Worm (Caenorhabditis elegans) whole organism, early embryonic: ENCODE measurements around the gene cTel54X.2.
A peak's percentile ranks its signal among the peaks of the same experiment; 100 is the strongest.

Experiments used
- B0310.2 ChIP-seq: sonication (generic microtip); optimal IDR thresholded peaks from 2 replicates; lab custom pipeline; 2016; ENCODE audit warnings: mild to moderate bottlenecking, missing genetic modification characterization, missing compliant biosample characterization
- F13C5.2 ChIP-seq: sonication (generic microtip); optimal IDR thresholded peaks from 2 replicates; lab custom pipeline; 2017; ENCODE audit warnings: mild to moderate bottlenecking, missing genetic modification characterization, inconsistent platforms, missing compliant biosample characterization
- aly-1 ChIP-seq: sonication (generic microtip); optimal IDR thresholded peaks from 2 replicates; lab custom pipeline; 2016; ENCODE audit warnings: missing genetic modification characterization, missing compliant biosample characterization
- ama-1 ChIP-seq: fragments of 150-350 bp; optimal IDR thresholded peaks from 2 replicates; lab custom pipeline; 2014
- ceh-13 ChIP-seq: fragments of 200-800 bp; sonication (Bioruptor generic); optimal IDR thresholded peaks from 2 replicates; lab custom pipeline; 2018; ENCODE audit warnings: mild to moderate bottlenecking, missing genetic modification characterization, missing compliant biosample characterization
- ceh-36 ChIP-seq: sonication (generic microtip); optimal IDR thresholded peaks from 2 replicates; lab custom pipeline; 2016; ENCODE audit warnings: missing genetic modification characterization, inconsistent platforms, missing compliant biosample characterization
- ets-7 ChIP-seq: sonication (generic microtip); optimal IDR thresholded peaks from 2 replicates; lab custom pipeline; 2016; ENCODE audit warnings: missing genotype, missing genetic modification characterization, missing compliant biosample characterization
- flt-1 ChIP-seq: fragments of 200-800 bp; sonication (Bioruptor generic); IDR thresholded peaks from 2 replicates; pipeline ENCODE4 v1.3.6; 2022; ENCODE audit warnings: missing genetic modification characterization, missing compliant biosample characterization
- hmbx-1 ChIP-seq: sonication (generic microtip); optimal IDR thresholded peaks from 2 replicates; lab custom pipeline; 2016; ENCODE audit warnings: mild to moderate bottlenecking, missing genetic modification characterization, missing compliant biosample characterization
- hmg-4 ChIP-seq: fragments of 200-800 bp; sonication (Bioruptor generic); optimal IDR thresholded peaks from 2 replicates; lab custom pipeline; 2018; ENCODE audit warnings: mild to moderate bottlenecking, missing genetic modification characterization, missing compliant biosample characterization
- hnd-1 ChIP-seq: sonication (generic microtip); optimal IDR thresholded peaks from 2 replicates; lab custom pipeline; 2016; ENCODE audit warnings: missing genetic modification characterization, missing compliant biosample characterization
- pes-1 ChIP-seq: fragments of 200-800 bp; sonication (Bioruptor generic); IDR thresholded peaks from 2 replicates; pipeline ENCODE4 v1.3.6; 2022; ENCODE audit warnings: missing genetic modification reagents, missing genetic modification characterization, missing compliant biosample characterization
- scrt-1 ChIP-seq: fragments of 200-800 bp; sonication (Bioruptor generic); IDR thresholded peaks from 2 replicates; pipeline ENCODE4 v1.3.6; 2022; ENCODE audit warnings: missing genetic modification characterization, missing compliant biosample characterization
- sea-1 ChIP-seq: fragments of 200-800 bp; sonication (Bioruptor generic); conservative IDR thresholded peaks from 2 replicates; pipeline ENCODE4 v1.3.6; 2022; ENCODE audit warnings: missing genetic modification characterization, missing compliant biosample characterization
- tbx-11 ChIP-seq: fragments of 200-800 bp; sonication (Bioruptor generic); IDR thresholded peaks from 2 replicates; pipeline ENCODE4 v1.3.6; 2022; ENCODE audit warnings: missing genetic modification characterization, missing compliant biosample characterization
- tbx-37 ChIP-seq: fragments of 200-800 bp; sonication (Bioruptor generic); conservative IDR thresholded peaks from 2 replicates; pipeline ENCODE4 v1.3.6; 2022; ENCODE audit warnings: missing genetic modification reagents, missing genetic modification characterization, missing compliant biosample characterization
- tra-4 ChIP-seq: sonication (generic microtip); optimal IDR thresholded peaks from 2 replicates; lab custom pipeline; 2017; ENCODE audit warnings: missing genetic modification characterization, missing compliant biosample characterization

The cTel54X.2 gene

ce11 chrIII:30399-30798 is 27.3 kb downstream of the cTel54X.2 start:
- no peak for TF ChIP-seq tbx-11
- TF ChIP-seq ceh-13 (GFP tag; lab: Kevin White, UChicago), result no peak
- TF ChIP-seq hmg-4 (GFP tag; lab: Kevin White, UChicago), result no peak

ce11 chrIII:31600-31999 is 28.5 kb downstream of the cTel54X.2 start:
- TF ChIP-seq hmbx-1 (tag; lab: Kevin White, UChicago), result no peak

- TF ChIP-seq ama-1 (lab: Kevin White, UChicago), result no peak
- TF ChIP-seq tbx-37 (GFP tag; lab: Robert Waterston, UW), result no peak
- no peak for TF ChIP-seq sea-1 (GFP tag; lab: Robert Waterston, UW)
- no peak for TF ChIP-seq tbx-11
- no peak for TF ChIP-seq flt-1 (GFP tag; lab: Robert Waterston, UW)
- TF ChIP-seq hmbx-1 (tag; lab: Kevin White, UChicago), result no peak
- no peak for TF ChIP-seq aly-1 (tag; lab: Kevin White, UChicago)
- TF ChIP-seq F13C5.2 (tag; lab: Kevin White, UChicago), result no peak
These were observed 30.2 kb downstream of the cTel54X.2 start for ce11 chrIII:33257-33656.

- no peak for TF ChIP-seq hmg-4 (GFP tag; lab: Kevin White, UChicago)
- no peak for TF ChIP-seq B0310.2 (tag; lab: Kevin White, UChicago)
- TF ChIP-seq flt-1 (GFP tag; lab: Robert Waterston, UW), result no peak
- TF ChIP-seq F13C5.2 (tag; lab: Kevin White, UChicago), result no peak
- no peak for TF ChIP-seq sea-1 (GFP tag; lab: Robert Waterston, UW)
- no peak for TF ChIP-seq hnd-1 (tag; lab: Kevin White, UChicago)
- no peak for TF ChIP-seq scrt-1 (GFP tag; lab: Robert Waterston, UW)
- no peak for TF ChIP-seq tra-4
- TF ChIP-seq aly-1 (tag; lab: Kevin White, UChicago), result no peak
- no peak for TF ChIP-seq hmbx-1 (tag; lab: Kevin White, UChicago)
These were observed 35.0 kb downstream of the cTel54X.2 start, which contains the start of gene clp-10 for ce11 chrIII:38117-38516. Gene clp-10 (minus strand): TSS chrIII:38217.

- TF ChIP-seq flt-1 (GFP tag; lab: Robert Waterston, UW) (no peak), hnd-1 (tag; lab: Kevin White, UChicago) (no peak), ceh-36 (tag; lab: Kevin White, UChicago) (no peak), ama-1 (lab: Kevin White, UChicago) (no peak), hmbx-1 (tag; lab: Kevin White, UChicago) (no peak), aly-1 (tag; lab: Kevin White, UChicago) (no peak), tra-4 (no peak), ets-7 (tag; lab: Kevin White, UChicago) (no peak), pes-1 (GFP tag; lab: Robert Waterston, UW) (no peak), sea-1 (GFP tag; lab: Robert Waterston, UW) (no peak), B0310.2 (tag; lab: Kevin White, UChicago) (no peak), hmg-4 (GFP tag; lab: Kevin White, UChicago) (no peak), tbx-37 (GFP tag; lab: Robert Waterston, UW) (no peak), scrt-1 (GFP tag; lab: Robert Waterston, UW) (no peak), tbx-11 (no peak), F13C5.2 (tag; lab: Kevin White, UChicago) (no peak), ceh-13 (GFP tag; lab: Kevin White, UChicago) (no peak)
These were observed 36.4 kb downstream of the cTel54X.2 start for ce11 chrIII:39516-39915.

- no peak for TF ChIP-seq B0310.2 (tag; lab: Kevin White, UChicago)
- no peak for TF ChIP-seq tra-4
- TF ChIP-seq tbx-37 (GFP tag; lab: Robert Waterston, UW), result no peak
- no peak for TF ChIP-seq ceh-13 (GFP tag; lab: Kevin White, UChicago)
- no peak for TF ChIP-seq hmg-4 (GFP tag; lab: Kevin White, UChicago)
- no peak for TF ChIP-seq ama-1 (lab: Kevin White, UChicago)
- TF ChIP-seq scrt-1 (GFP tag; lab: Robert Waterston, UW), result no peak
- no peak for TF ChIP-seq F13C5.2 (tag; lab: Kevin White, UChicago)
- no peak for TF ChIP-seq ceh-36 (tag; lab: Kevin White, UChicago)
- TF ChIP-seq pes-1 (GFP tag; lab: Robert Waterston, UW), result no peak
- TF ChIP-seq hnd-1 (tag; lab: Kevin White, UChicago), result no peak
These were observed 37.6 kb downstream of the cTel54X.2 start, which contains the start of gene col-88 for ce11 chrIII:40580-41113. Gene col-88 (plus strand): TSS chrIII:41063.

ce11 chrIII:41484-41883 is 38.4 kb downstream of the cTel54X.2 start:
- TF ChIP-seq hmg-4 (GFP tag; lab: Kevin White, UChicago) (peak; percentile 4), ets-7 (tag; lab: Kevin White, UChicago) (no peak), tbx-11 (no peak)

- TF ChIP-seq ceh-36 (tag; lab: Kevin White, UChicago) (no peak), ceh-13 (GFP tag; lab: Kevin White, UChicago) (no peak), hmg-4 (GFP tag; lab: Kevin White, UChicago) (no peak), aly-1 (tag; lab: Kevin White, UChicago) (no peak), F13C5.2 (tag; lab: Kevin White, UChicago) (no peak), ama-1 (lab: Kevin White, UChicago) (no peak), sea-1 (GFP tag; lab: Robert Waterston, UW) (no peak), tra-4 (no peak), B0310.2 (tag; lab: Kevin White, UChicago) (no peak), ets-7 (tag; lab: Kevin White, UChicago) (no peak), hmbx-1 (tag; lab: Kevin White, UChicago) (no peak), pes-1 (GFP tag; lab: Robert Waterston, UW) (no peak), scrt-1 (GFP tag; lab: Robert Waterston, UW) (no peak), tbx-37 (GFP tag; lab: Robert Waterston, UW) (no peak), flt-1 (GFP tag; lab: Robert Waterston, UW) (no peak), hnd-1 (tag; lab: Kevin White, UChicago) (no peak), tbx-11 (no peak)
These were observed 39.6 kb downstream of the cTel54X.2 start for ce11 chrIII:42725-43124.
